Worm (Caenorhabditis elegans) whole organism, late embryonic: Measurements from ENCODE around the gene C08E3.1.
A peak's percentile ranks its signal among the peaks of the same experiment; 100 is the strongest.

Experiments
- C08G9.2 ChIP-seq: sonication (generic microtip); optimal IDR thresholded peaks from 2 replicates; lab custom pipeline; 2016; ENCODE audit warnings: mild to moderate bottlenecking, missing genetic modification characterization, moderate library complexity, missing compliant biosample characterization
- F13H6.1 ChIP-seq: sonication (generic microtip); optimal IDR thresholded peaks from 2 replicates; lab custom pipeline; 2016; ENCODE audit warnings: missing genetic modification characterization, missing compliant biosample characterization
- K02D7.2 ChIP-seq: sonication (generic microtip); optimal IDR thresholded peaks from 2 replicates; lab custom pipeline; 2017; ENCODE audit warnings: mild to moderate bottlenecking, missing genetic modification characterization, missing compliant biosample characterization
- K09A11.1 ChIP-seq: sonication (generic microtip); optimal IDR thresholded peaks from 2 replicates; lab custom pipeline; 2017; ENCODE audit warnings: antibody characterized with exemption, mild to moderate bottlenecking, missing genetic modification characterization, missing compliant biosample characterization; ENCODE audit not compliant: insufficient read depth
- Y22D7AL.16 ChIP-seq: sonication (generic microtip); optimal IDR thresholded peaks from 2 replicates; lab custom pipeline; 2016; ENCODE audit warnings: missing genetic modification characterization, missing compliant biosample characterization
- ama-1 ChIP-seq: fragments of 150-350 bp; optimal IDR thresholded peaks from 2 replicates; lab custom pipeline; 2014
- ceh-22 ChIP-seq: sonication (generic microtip); optimal IDR thresholded peaks from 2 replicates; lab custom pipeline; 2017; ENCODE audit warnings: missing biosample characterization, missing genetic modification characterization
- ceh-30 ChIP-seq: fragments of 150-350 bp; optimal IDR thresholded peaks from 2 replicates; lab custom pipeline; 2014; ENCODE audit warnings: missing biosample characterization, missing genetic modification characterization
- ceh-48 ChIP-seq: sonication (generic microtip); optimal IDR thresholded peaks from 2 replicates; lab custom pipeline; 2016; ENCODE audit warnings: missing genetic modification characterization, inconsistent platforms, missing compliant biosample characterization
- ceh-6 ChIP-seq: fragments of 200-800 bp; sonication (Bioruptor generic); optimal IDR thresholded peaks from 2 replicates; lab custom pipeline; 2018; ENCODE audit warnings: mild to moderate bottlenecking, missing genetic modification characterization, missing compliant biosample characterization
- dve-1 ChIP-seq: sonication (generic microtip); optimal IDR thresholded peaks from 2 replicates; lab custom pipeline; 2017; ENCODE audit warnings: antibody characterized with exemption, mild to moderate bottlenecking, missing genetic modification characterization, missing compliant biosample characterization
- elt-4 ChIP-seq: sonication (generic microtip); optimal IDR thresholded peaks from 2 replicates; lab custom pipeline; 2016; ENCODE audit warnings: missing genetic modification characterization, missing compliant biosample characterization
- fkh-6 ChIP-seq: sonication (generic microtip); optimal IDR thresholded peaks from 2 replicates; lab custom pipeline; 2016; ENCODE audit warnings: missing genetic modification characterization, missing compliant biosample characterization
- gmeb-2 ChIP-seq: sonication (generic microtip); optimal IDR thresholded peaks from 2 replicates; lab custom pipeline; 2016; ENCODE audit warnings: missing genetic modification characterization, inconsistent platforms, missing compliant biosample characterization
- hlh-15 ChIP-seq: sonication (generic microtip); optimal IDR thresholded peaks from 2 replicates; lab custom pipeline; 2016; ENCODE audit warnings: missing genetic modification characterization, missing compliant biosample characterization
- hlh-30 ChIP-seq: sonication (generic microtip); optimal IDR thresholded peaks from 2 replicates; lab custom pipeline; 2017; ENCODE audit warnings: antibody characterized with exemption, missing genetic modification characterization, missing compliant biosample characterization; ENCODE audit not compliant: insufficient read depth
- lim-6 ChIP-seq: sonication (generic microtip); optimal IDR thresholded peaks from 2 replicates; lab custom pipeline; 2016; ENCODE audit warnings: missing genetic modification characterization, missing compliant biosample characterization
- madf-2 ChIP-seq: sonication (generic microtip); optimal IDR thresholded peaks from 2 replicates; lab custom pipeline; 2017; ENCODE audit warnings: missing genetic modification characterization, missing compliant biosample characterization
- mec-3 ChIP-seq: sonication (generic microtip); optimal IDR thresholded peaks from 2 replicates; lab custom pipeline; 2016; ENCODE audit warnings: borderline replicate concordance, missing genetic modification characterization, missing compliant biosample characterization
- nfya-1 ChIP-seq: sonication (generic microtip); optimal IDR thresholded peaks from 2 replicates; lab custom pipeline; 2017; ENCODE audit warnings: missing genetic modification characterization, mild to moderate bottlenecking, missing compliant biosample characterization, antibody characterized with exemption, moderate library complexity
- npax-4 ChIP-seq: sonication (generic microtip); optimal IDR thresholded peaks from 2 replicates; lab custom pipeline; 2016; ENCODE audit warnings: missing genetic modification characterization, missing compliant biosample characterization
- odd-2 ChIP-seq: sonication (generic microtip); optimal IDR thresholded peaks from 2 replicates; lab custom pipeline; 2017; ENCODE audit warnings: antibody characterized with exemption, mild to moderate bottlenecking, missing genetic modification characterization, missing compliant biosample characterization
- pat-9 ChIP-seq: fragments of 200-800 bp; sonication (Bioruptor generic); optimal IDR thresholded peaks from 2 replicates; lab custom pipeline; 2018; ENCODE audit warnings: mild to moderate bottlenecking, missing genetic modification characterization, moderate library complexity, missing compliant biosample characterization
- pqm-1 ChIP-seq: sonication (generic microtip); optimal IDR thresholded peaks from 2 replicates; lab custom pipeline; 2016; ENCODE audit warnings: missing genetic modification characterization, missing compliant biosample characterization
- ref-2 ChIP-seq: sonication (generic microtip); optimal IDR thresholded peaks from 2 replicates; lab custom pipeline; 2016; ENCODE audit warnings: missing genetic modification characterization, missing compliant biosample characterization
- rnt-1 ChIP-seq: sonication (generic microtip); optimal IDR thresholded peaks from 2 replicates; lab custom pipeline; 2016; ENCODE audit warnings: missing genetic modification characterization, missing compliant biosample characterization
- sdc-2 ChIP-seq: sonication (generic microtip); optimal IDR thresholded peaks from 2 replicates; lab custom pipeline; 2016; ENCODE audit warnings: missing genotype, missing genetic modification characterization, missing compliant biosample characterization
- tbx-7 ChIP-seq: sonication (generic microtip); optimal IDR thresholded peaks from 2 replicates; lab custom pipeline; 2016; ENCODE audit warnings: missing genotype, missing genetic modification characterization, missing compliant biosample characterization
- ttx-3 ChIP-seq: sonication (generic microtip); optimal IDR thresholded peaks from 2 replicates; lab custom pipeline; 2016; ENCODE audit warnings: missing genetic modification reagents, missing genetic modification characterization, missing compliant biosample characterization
- unc-3 ChIP-seq, 2 experiments: fragments of 200-800 bp in 1 of 2; sonication (Bioruptor generic) in 1 of 2; sonication (generic microtip) in 1 of 2; conservative IDR thresholded peaks in 1 of 2; optimal IDR thresholded peaks in 1 of 2; 2 replicates each; pipeline versions ENCODE4 v1.3.6 to Lab custom; 2016 to 2022; ENCODE audit warnings: missing compliant biosample characterization in 2 of 2, missing genetic modification characterization in 2 of 2, missing genetic modification reagents in 1 of 2
- unc-86 ChIP-seq: sonication (generic microtip); optimal IDR thresholded peaks from 2 replicates; lab custom pipeline; 2016; ENCODE audit warnings: missing genetic modification characterization, missing compliant biosample characterization
- zip-5 ChIP-seq: sonication (generic microtip); optimal IDR thresholded peaks from 2 replicates; lab custom pipeline; 2016; ENCODE audit warnings: missing genetic modification characterization, missing compliant biosample characterization
- ztf-16 ChIP-seq: sonication (generic microtip); optimal IDR thresholded peaks from 2 replicates; lab custom pipeline; 2017; ENCODE audit warnings: missing genetic modification characterization, missing compliant biosample characterization

Gene C08E3.1

DNA sequence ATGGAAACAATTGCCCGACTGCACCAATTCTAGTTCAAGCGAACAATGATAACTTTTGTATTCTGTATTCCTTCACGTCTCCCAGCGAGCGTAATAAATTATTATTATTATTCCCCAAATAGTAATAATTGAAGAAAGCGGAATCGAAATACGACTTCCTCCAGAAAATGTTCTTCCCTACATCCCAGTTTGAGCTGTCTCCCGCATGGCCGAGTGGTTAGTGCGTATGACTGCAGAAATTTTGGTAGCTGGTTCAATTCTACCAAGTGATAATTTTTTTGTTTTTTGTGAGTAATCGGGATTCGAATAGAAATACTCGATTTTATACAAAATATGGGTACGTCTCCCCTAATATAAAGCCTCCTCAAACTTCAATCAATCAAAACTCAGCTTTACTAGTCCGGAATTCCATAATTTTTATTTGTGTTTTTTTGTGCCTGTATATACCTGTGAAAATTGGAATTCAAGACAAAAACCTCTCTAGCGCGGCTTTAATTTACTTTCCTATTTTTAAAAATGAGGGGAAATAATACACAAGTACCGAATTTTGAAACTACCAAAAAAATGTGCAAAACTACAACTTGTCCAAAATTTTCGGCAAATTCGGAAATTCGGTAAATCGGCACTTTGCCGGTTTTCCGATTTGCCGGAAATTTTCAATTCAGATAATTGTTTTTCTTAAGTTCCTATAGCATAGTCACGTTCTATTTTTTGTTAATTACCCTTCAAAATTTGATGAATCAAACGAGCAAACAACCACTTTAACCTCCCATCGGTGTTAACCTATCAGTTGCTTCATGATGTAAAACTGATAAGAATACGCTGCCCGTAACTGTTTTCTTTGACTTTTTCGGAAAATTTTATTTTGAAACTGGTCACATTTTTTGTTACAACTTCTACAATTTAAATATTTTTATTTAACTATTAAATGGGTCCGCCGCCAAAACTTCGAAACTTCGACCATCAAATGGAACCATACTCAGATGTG, 36.2 kb upstream of the C08E3.1 start, which contains the start of gene bath-46:
Gene bath-46 (plus strand): TSS at position 806 of the 988 bp plus-strand sequence.
- TF ChIP-seq ref-2 (no peak), ceh-6 (GFP tag; lab: Kevin White, UChicago) (no peak), rnt-1 (tag; lab: Kevin White, UChicago) (no peak), ama-1 (lab: Kevin White, UChicago) (no peak), hlh-15 (tag; lab: Kevin White, UChicago) (no peak)

DNA sequence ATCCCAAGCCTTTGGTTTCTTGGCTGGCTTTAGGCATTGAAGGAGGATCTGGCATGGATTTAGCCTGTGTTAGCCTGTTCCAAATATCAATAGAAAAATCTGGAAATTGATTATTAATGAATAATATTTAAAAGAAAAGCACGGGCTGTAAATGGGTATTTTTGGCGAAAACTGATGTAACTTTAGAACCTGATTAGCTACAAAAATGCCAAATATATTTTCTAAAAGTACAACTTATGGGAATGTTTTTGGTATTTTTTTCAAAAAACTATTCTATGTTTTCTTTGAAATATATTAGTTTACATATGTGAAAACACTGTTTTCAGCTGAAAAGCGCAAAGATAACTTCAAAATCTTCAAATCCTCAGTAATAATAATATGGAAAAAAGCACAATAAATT, 32.9 kb upstream of the C08E3.1 start, which contains the start of gene bath-26:
Gene bath-26 (minus strand): TSS at position 101 of the 400 bp plus-strand sequence.
- no peak for TF ChIP-seq madf-2 (tag; lab: Kevin White, UChicago)
- TF ChIP-seq mec-3 (tag; lab: Kevin White, UChicago), result no peak
- no peak for TF ChIP-seq nfya-1 (tag; lab: Kevin White, UChicago)

DNA sequence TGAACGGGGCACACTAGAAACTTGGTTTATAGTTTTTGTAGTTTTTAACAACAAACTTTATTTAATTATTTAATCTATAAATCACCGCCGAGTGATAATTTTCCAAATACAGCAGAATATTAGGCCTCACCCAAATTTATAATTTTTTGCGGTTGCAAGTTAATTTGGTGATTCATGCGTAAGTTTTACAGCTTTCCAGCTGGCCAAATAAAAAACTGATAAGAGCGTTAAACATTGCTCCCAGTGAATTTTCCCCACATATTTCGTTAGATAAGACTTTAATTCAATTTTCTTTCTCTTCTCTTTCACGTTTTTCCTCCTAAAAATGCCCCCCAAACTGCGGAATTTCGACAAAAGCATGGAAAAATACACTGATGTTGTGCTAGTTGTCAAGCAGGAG, 32.1 kb upstream of the C08E3.1 start, which contains the start of gene bath-47:
Gene bath-47 (plus strand): TSS at position 305 of the 400 bp plus-strand sequence.
- TF ChIP-seq zip-5 (tag; lab: Kevin White, UChicago) (no peak), lim-6 (tag; lab: Kevin White, UChicago) (no peak), pat-9 (tag; lab: Kevin White, UChicago) (no peak), hlh-30 (tag; lab: Kevin White, UChicago) (no peak), K02D7.2 (tag; lab: Kevin White, UChicago) (no peak), ceh-22 (tag; lab: Kevin White, UChicago) (no peak), tbx-7 (tag; lab: Kevin White, UChicago) (no peak), fkh-6 (tag; lab: Kevin White, UChicago) (no peak)

DNA sequence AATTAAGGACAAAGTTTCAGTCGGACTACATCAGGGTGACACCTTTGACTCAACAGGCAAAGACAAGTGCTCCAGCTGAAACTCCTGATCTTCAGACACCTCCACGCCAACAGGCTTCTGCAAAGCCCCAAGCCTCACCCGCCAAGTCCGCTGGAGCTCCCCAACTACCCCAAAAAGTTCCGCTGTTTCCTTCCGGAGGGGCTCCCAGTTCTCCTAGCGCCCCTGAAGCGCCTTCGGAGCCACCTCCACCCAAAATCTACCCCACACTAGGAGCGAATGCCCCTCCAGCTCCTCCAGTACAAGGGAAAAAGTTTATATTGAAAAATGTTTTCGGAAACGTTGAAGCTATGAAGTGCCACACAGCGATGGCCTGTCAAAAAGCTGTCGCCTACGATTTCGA, 30.5 kb upstream of the C08E3.1 start:
- no peak for TF ChIP-seq gmeb-2 (tag; lab: Kevin White, UChicago)
- no peak for TF ChIP-seq odd-2 (tag; lab: Kevin White, UChicago)
- no peak for TF ChIP-seq sdc-2 (tag; lab: Kevin White, UChicago)
- TF ChIP-seq npax-4, result no peak
- no peak for TF ChIP-seq pqm-1
- no peak for TF ChIP-seq madf-2 (tag; lab: Kevin White, UChicago)
- no peak for TF ChIP-seq ceh-30 (tag; lab: Kevin White, UChicago)
- TF ChIP-seq F13H6.1 (tag; lab: Kevin White, UChicago), result no peak
- no peak for TF ChIP-seq ttx-3 (tag; lab: Kevin White, UChicago)
- TF ChIP-seq elt-4, result no peak
- TF ChIP-seq C08G9.2 (tag; lab: Kevin White, UChicago), result no peak

DNA sequence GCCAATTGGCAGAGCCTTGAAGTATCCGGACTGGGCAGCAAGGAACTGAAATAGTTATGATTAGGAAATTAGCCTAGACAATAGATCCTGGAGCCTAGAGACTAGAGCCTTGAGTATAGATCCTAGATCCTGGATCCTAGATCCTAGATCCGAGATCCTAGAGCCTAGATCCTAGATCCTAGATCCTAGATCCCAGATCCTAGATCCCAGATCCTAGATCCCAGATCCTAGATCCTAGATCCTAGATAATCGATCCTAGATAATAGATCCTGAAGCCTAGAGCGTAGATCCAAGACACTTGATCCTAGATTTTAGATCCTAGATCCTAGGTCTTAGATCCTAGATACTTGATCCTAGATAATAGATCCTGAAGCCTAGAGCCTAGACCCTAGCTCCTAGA, 28.6 kb upstream of the C08E3.1 start:
- TF ChIP-seq ztf-16 (tag; lab: Kevin White, UChicago) (no peak), hlh-15 (tag; lab: Kevin White, UChicago) (no peak), dve-1 (tag; lab: Kevin White, UChicago) (peak; percentile 98)
- TF ChIP-seq, all 69 proteins: peak for 1

DNA sequence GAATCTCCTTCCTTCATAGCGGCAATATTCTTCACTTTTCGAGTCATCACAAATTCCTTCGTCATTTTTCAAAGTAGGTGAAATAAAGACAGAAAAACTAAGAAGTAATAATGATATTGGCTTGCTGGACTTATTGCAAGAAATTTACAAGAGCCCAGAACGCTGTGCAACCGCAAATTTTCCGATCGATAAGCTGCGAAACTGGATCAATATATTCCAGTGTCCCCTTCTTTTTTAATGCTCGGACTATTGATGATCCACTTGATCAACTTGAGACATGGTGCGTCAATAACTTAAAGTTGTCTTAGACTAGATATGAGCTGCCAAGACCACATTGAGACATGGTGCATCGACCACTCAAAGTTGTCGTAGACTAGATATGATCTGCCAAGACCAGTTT, 27.5 kb upstream of the C08E3.1 start, which contains the start of gene bath-33:
Gene bath-33 (minus strand): TSS at position 101 of the 400 bp plus-strand sequence.
- no peak for TF ChIP-seq K09A11.1
- no peak for TF ChIP-seq Y22D7AL.16 (tag; lab: Kevin White, UChicago)
- no peak for TF ChIP-seq unc-3 (GFP tag; conservative IDR thresholded peaks at IDR 0.05; lab: Robert Waterston, UW)
- TF ChIP-seq unc-3 (tag; optimal IDR thresholded peaks at IDR 0.05; lab: Kevin White, UChicago), result no peak
- TF ChIP-seq ceh-48 (tag; lab: Kevin White, UChicago), result no peak
- TF ChIP-seq ttx-3 (tag; lab: Kevin White, UChicago), result no peak
- no peak for TF ChIP-seq ama-1 (lab: Kevin White, UChicago)
- TF ChIP-seq ref-2, result no peak
- TF ChIP-seq odd-2 (tag; lab: Kevin White, UChicago), result no peak
- TF ChIP-seq gmeb-2 (tag; lab: Kevin White, UChicago), result no peak
- TF ChIP-seq unc-86 (tag; lab: Kevin White, UChicago), result no peak
- TF ChIP-seq, all 69 proteins: peak for 0
